Worm (Caenorhabditis elegans): Measurements from ENCODE around the gene emc-5.

- TF ChIP-seq ceh-6 (GFP tag; optimal IDR thresholded peaks at IDR 0.05) (no peak), hlh-6 (tag; optimal IDR thresholded peaks at IDR 0.05) (no peak), sox-2 (GFP tag; IDR thresholded peaks at IDR 0.05) (no peak), Y22D7AL.16 (tag; optimal IDR thresholded peaks at IDR 0.05) (no peak), che-1 (tag; optimal IDR thresholded peaks at IDR 0.05) (no peak), ceh-34 (tag; optimal IDR thresholded peaks at IDR 0.05) (no peak), ama-1 (optimal IDR thresholded peaks at IDR 0.05) (no peak), madf-2 (tag; optimal IDR thresholded peaks at IDR 0.05) (no peak), pag-3 (tag; optimal IDR thresholded peaks at IDR 0.05; ENCODE audit: borderline replicate concordance) (no peak)
Measured at ce11 chrII:11472542-11472941, 24.0 kb upstream of the emc-5 start.
